Fruit fly (Drosophila melanogaster) whole organism, embryonic: Measurements from ENCODE around the gene Obp99b.

Experiments used
- CG10431 ChIP-seq: fragments of 200-800 bp; sonication (Bioruptor generic); optimal IDR thresholded peaks from 3 replicates; lab custom pipeline; 2018; ENCODE audit warnings: missing biosample characterization, mild to moderate bottlenecking, missing genetic modification characterization
- CG10979 ChIP-seq: fragments of 200-800 bp; sonication (Bioruptor generic); optimal IDR thresholded peaks from 2 replicates; lab custom pipeline; 2018; ENCODE audit warnings: missing biosample characterization, mild to moderate bottlenecking, missing genetic modification characterization, moderate library complexity
- CG11456 ChIP-seq: fragments of 200-800 bp; sonication (Bioruptor generic); IDR thresholded peaks from 3 replicates; pipeline ENCODE4 v1.3.6; 2022; ENCODE audit warnings: missing biosample characterization, missing genetic modification characterization
- CG12744 ChIP-seq: fragments of 200-800 bp; sonication (Bioruptor generic); optimal IDR thresholded peaks from 2 replicates; lab custom pipeline; 2016; ENCODE audit warnings: missing biosample characterization, missing genetic modification characterization
- CG12769 ChIP-seq: fragments of 200-800 bp; sonication (Bioruptor generic); optimal IDR thresholded peaks from 2 replicates; lab custom pipeline; 2019; ENCODE audit warnings: missing biosample characterization, mild to moderate bottlenecking, missing genetic modification characterization, moderate library complexity
- CG13123 ChIP-seq: fragments of 200-800 bp; sonication (Bioruptor generic); optimal IDR thresholded peaks from 2 replicates; lab custom pipeline; 2016; ENCODE audit warnings: missing biosample characterization, missing genetic modification characterization
- CG14710 ChIP-seq: fragments of 200-800 bp; sonication (Bioruptor generic); optimal IDR thresholded peaks from 3 replicates; lab custom pipeline; 2019; ENCODE audit warnings: missing biosample characterization, mild to moderate bottlenecking, missing genetic modification characterization, moderate library complexity
- CG15011 ChIP-seq: fragments of 200-800 bp; sonication (Bioruptor generic); optimal IDR thresholded peaks from 3 replicates; lab custom pipeline; 2018; ENCODE audit warnings: missing biosample characterization, mild to moderate bottlenecking, missing genetic modification characterization
- CG17361 ChIP-seq: fragments of 200-800 bp; sonication (Bioruptor generic); IDR thresholded peaks from 3 replicates; pipeline ENCODE4 v1.3.6; 2022; ENCODE audit warnings: missing biosample characterization, missing genetic modification characterization
- CG17568 ChIP-seq: fragments of 200-800 bp; sonication (Bioruptor generic); optimal IDR thresholded peaks from 2 replicates; lab custom pipeline; 2018; ENCODE audit warnings: missing biosample characterization, mild to moderate bottlenecking, missing genetic modification characterization, moderate library complexity
- CG17829 ChIP-seq: fragments of 200-800 bp; optimal IDR thresholded peaks from 2 replicates; lab custom pipeline; 2019; ENCODE audit warnings: missing biosample characterization, mild to moderate bottlenecking, missing genetic modification characterization, moderate library complexity
- CG2120 ChIP-seq: fragments of 200-800 bp; sonication (Bioruptor generic); optimal IDR thresholded peaks from 3 replicates; lab custom pipeline; 2016; ENCODE audit warnings: missing biosample characterization, missing genetic modification characterization
- CG33213 ChIP-seq: fragments of 200-800 bp; sonication (Bioruptor generic); optimal IDR thresholded peaks from 3 replicates; lab custom pipeline; 2016; ENCODE audit warnings: missing biosample characterization, missing genetic modification characterization
- CG33557 ChIP-seq: fragments of 200-800 bp; sonication (Bioruptor generic); optimal IDR thresholded peaks from 2 replicates; lab custom pipeline; 2019; ENCODE audit warnings: missing biosample characterization, mild to moderate bottlenecking, missing genetic modification characterization, moderate library complexity
- CG3407 ChIP-seq: fragments of 200-800 bp; sonication (Bioruptor generic); optimal IDR thresholded peaks from 2 replicates; lab custom pipeline; 2018; ENCODE audit warnings: missing biosample characterization, mild to moderate bottlenecking, missing genetic modification characterization
- CG3847 ChIP-seq: fragments of 200-800 bp; sonication (Bioruptor generic); IDR thresholded peaks from 2 replicates; pipeline ENCODE4 v1.3.6; 2022; ENCODE audit warnings: missing biosample characterization, missing genetic modification characterization
- CG3995 ChIP-seq: fragments of 200-800 bp; sonication (Bioruptor generic); optimal IDR thresholded peaks from 3 replicates; lab custom pipeline; 2016; ENCODE audit warnings: missing biosample characterization, missing genetic modification characterization
- CG8765 ChIP-seq: fragments of 200-800 bp; sonication (Bioruptor generic); IDR thresholded peaks from 2 replicates; pipeline ENCODE4 v1.3.6; 2022; ENCODE audit warnings: missing biosample characterization, missing genetic modification characterization
- CG9797 ChIP-seq: fragments of 200-800 bp; sonication (Bioruptor generic); optimal IDR thresholded peaks from 3 replicates; lab custom pipeline; 2018; ENCODE audit warnings: missing biosample characterization, mild to moderate bottlenecking, missing genetic modification characterization
- CrebB ChIP-seq: fragments of 200-800 bp; sonication (Bioruptor generic); optimal IDR thresholded peaks from 3 replicates; lab custom pipeline; 2018; ENCODE audit warnings: missing biosample characterization, mild to moderate bottlenecking, missing genetic modification characterization
- Dfd ChIP-seq, 2 experiments: fragments of >200 bp; optimal IDR thresholded peaks; 2 replicates each; lab custom pipeline; 2017; ENCODE audit warnings: missing biosample characterization in 2 of 2, missing genetic modification characterization in 2 of 2
- Ets97D ChIP-seq: fragments of 200-800 bp; sonication (Bioruptor generic); optimal IDR thresholded peaks from 3 replicates; lab custom pipeline; 2016; ENCODE audit warnings: missing biosample characterization, missing genetic modification characterization
- Fer2 ChIP-seq: fragments of 200-800 bp; sonication (Bioruptor generic); optimal IDR thresholded peaks from 2 replicates; lab custom pipeline; 2018; ENCODE audit warnings: missing biosample characterization, mild to moderate bottlenecking, missing genetic modification characterization, moderate library complexity
- Kr ChIP-seq: fragments of 200-800 bp; sonication (Bioruptor generic); optimal IDR thresholded peaks from 2 replicates; lab custom pipeline; 2017; ENCODE audit warnings: missing biosample characterization, mild to moderate bottlenecking, missing genetic modification characterization
- NC2β ChIP-seq: fragments of 200-800 bp; sonication (Bioruptor generic); optimal IDR thresholded peaks from 2 replicates; lab custom pipeline; 2016; ENCODE audit warnings: missing biosample characterization, missing genetic modification characterization
- Ptx1 ChIP-seq: fragments of 200-800 bp; sonication (Bioruptor generic); IDR thresholded peaks from 2 replicates; pipeline ENCODE4 v1.3.6; 2022; ENCODE audit warnings: missing biosample characterization, missing genetic modification characterization
- Sox102F ChIP-seq: fragments of 200-800 bp; sonication (Bioruptor generic); optimal IDR thresholded peaks from 2 replicates; lab custom pipeline; 2018; ENCODE audit warnings: missing biosample characterization, mild to moderate bottlenecking, missing genetic modification characterization, moderate library complexity
- Spps ChIP-seq: fragments of 200-800 bp; sonication (Bioruptor generic); optimal IDR thresholded peaks from 2 replicates; lab custom pipeline; 2018; ENCODE audit warnings: missing biosample characterization, mild to moderate bottlenecking, missing genetic modification characterization
- Ssrp ChIP-seq: fragments of 200-800 bp; sonication (Bioruptor generic); optimal IDR thresholded peaks from 2 replicates; lab custom pipeline; 2018; ENCODE audit warnings: missing biosample characterization, mild to moderate bottlenecking, missing genetic modification characterization, moderate library complexity
- Xrp1 ChIP-seq: fragments of 200-800 bp; sonication (Bioruptor generic); IDR thresholded peaks from 2 replicates; pipeline ENCODE4 v1.3.6; 2022; ENCODE audit warnings: missing biosample characterization, missing genetic modification characterization
- YL-1 ChIP-seq: fragments of 200-800 bp; sonication (Bioruptor generic); optimal IDR thresholded peaks from 3 replicates; lab custom pipeline; 2017; ENCODE audit warnings: missing biosample characterization, mild to moderate bottlenecking, missing genetic modification characterization
- bsh ChIP-seq, 2 experiments: fragments of 200-800 bp; sonication (Bioruptor generic); optimal IDR thresholded peaks; 2 replicates each; lab custom pipeline; 2017 to 2018; ENCODE audit warnings: mild to moderate bottlenecking in 2 of 2, missing biosample characterization in 2 of 2, missing genetic modification characterization in 2 of 2, moderate library complexity in 1 of 2
- cas ChIP-seq: fragments of 200-800 bp; sonication (Bioruptor generic); IDR thresholded peaks from 2 replicates; pipeline ENCODE4 v1.3.6; 2022; ENCODE audit warnings: missing biosample characterization, missing genetic modification characterization
- disco-r ChIP-seq: fragments of 200-800 bp; sonication (Bioruptor generic); optimal IDR thresholded peaks from 2 replicates; lab custom pipeline; 2016; ENCODE audit warnings: missing biosample characterization, missing genetic modification characterization
- fd102C ChIP-seq: fragments of 200-800 bp; sonication (Bioruptor generic); optimal IDR thresholded peaks from 2 replicates; lab custom pipeline; 2018; ENCODE audit warnings: missing biosample characterization, mild to moderate bottlenecking, missing genetic modification characterization, moderate library complexity
- fd96Cb ChIP-seq: fragments of 200-800 bp; sonication (Bioruptor generic); optimal IDR thresholded peaks from 2 replicates; lab custom pipeline; 2018; ENCODE audit warnings: missing biosample characterization, mild to moderate bottlenecking, missing genetic modification characterization, moderate library complexity
- fru ChIP-seq: fragments of >200 bp; optimal IDR thresholded peaks from 2 replicates; lab custom pipeline; 2017
- grn ChIP-seq: fragments of 200-800 bp; sonication (Bioruptor generic); optimal IDR thresholded peaks from 3 replicates; lab custom pipeline; 2017; ENCODE audit warnings: missing biosample characterization, missing genetic modification characterization
- ham ChIP-seq: fragments of 200-800 bp; sonication (Bioruptor generic); IDR thresholded peaks from 2 replicates; pipeline ENCODE4 v1.3.6; 2022; ENCODE audit warnings: missing biosample characterization, missing genetic modification characterization
- jing ChIP-seq: fragments of 200-800 bp; sonication (Bioruptor generic); optimal IDR thresholded peaks from 2 replicates; lab custom pipeline; 2018; ENCODE audit warnings: missing biosample characterization, mild to moderate bottlenecking, missing genetic modification characterization
- klu ChIP-seq: fragments of 200-800 bp; sonication (Bioruptor generic); IDR thresholded peaks from 2 replicates; pipeline ENCODE4 v1.3.6; 2022; ENCODE audit warnings: missing biosample characterization, missing genetic modification characterization
- mam ChIP-seq: fragments of 200-800 bp; sonication (Bioruptor generic); optimal IDR thresholded peaks from 3 replicates; lab custom pipeline; 2016; ENCODE audit warnings: missing biosample characterization, missing genetic modification characterization
- nerfin-1 ChIP-seq: fragments of 200-800 bp; sonication (Bioruptor generic); optimal IDR thresholded peaks from 3 replicates; lab custom pipeline; 2019; ENCODE audit warnings: missing biosample characterization, mild to moderate bottlenecking, missing genetic modification characterization, moderate library complexity
- odd ChIP-seq: fragments of 200-800 bp; sonication (Bioruptor generic); optimal IDR thresholded peaks from 2 replicates; lab custom pipeline; 2017; ENCODE audit warnings: missing biosample characterization, mild to moderate bottlenecking, missing genetic modification characterization
- p53 ChIP-seq: fragments of 200-800 bp; sonication (Bioruptor generic); optimal IDR thresholded peaks from 2 replicates; lab custom pipeline; 2016; ENCODE audit warnings: missing biosample characterization, missing genetic modification characterization
- sd ChIP-seq: fragments of 200-800 bp; sonication (Bioruptor generic); optimal IDR thresholded peaks from 3 replicates; lab custom pipeline; 2018; ENCODE audit warnings: missing biosample characterization, mild to moderate bottlenecking, missing genetic modification characterization, moderate library complexity
- shn ChIP-seq: fragments of 200-800 bp; sonication (Bioruptor generic); optimal IDR thresholded peaks from 3 replicates; lab custom pipeline; 2016; ENCODE audit warnings: missing biosample characterization, missing genetic modification characterization
- slp2 ChIP-seq: fragments of 200-800 bp; sonication (Bioruptor generic); optimal IDR thresholded peaks from 2 replicates; lab custom pipeline; 2016; ENCODE audit warnings: missing biosample characterization, missing genetic modification characterization
- sna ChIP-seq: fragments of 200-800 bp; sonication (Bioruptor generic); IDR thresholded peaks from 2 replicates; pipeline ENCODE4 v1.3.6; 2022; ENCODE audit warnings: missing biosample characterization, missing genetic modification characterization; ENCODE audit not compliant: partially characterized antibody
- unpg ChIP-seq: fragments of 200-800 bp; sonication (Bioruptor generic); optimal IDR thresholded peaks from 3 replicates; lab custom pipeline; 2018; ENCODE audit warnings: missing biosample characterization, mild to moderate bottlenecking, missing genetic modification characterization, moderate library complexity
- vvl ChIP-seq: fragments of 200-800 bp; sonication (Bioruptor generic); IDR thresholded peaks from 2 replicates; pipeline ENCODE4 v1.3.6; 2022; ENCODE audit warnings: missing biosample characterization, missing genetic modification characterization
- wdn ChIP-seq: fragments of 200-800 bp; sonication (Bioruptor generic); IDR thresholded peaks from 2 replicates; pipeline ENCODE4 v1.3.6; 2022; ENCODE audit warnings: missing biosample characterization, missing genetic modification characterization

The Obp99b gene

DNA sequence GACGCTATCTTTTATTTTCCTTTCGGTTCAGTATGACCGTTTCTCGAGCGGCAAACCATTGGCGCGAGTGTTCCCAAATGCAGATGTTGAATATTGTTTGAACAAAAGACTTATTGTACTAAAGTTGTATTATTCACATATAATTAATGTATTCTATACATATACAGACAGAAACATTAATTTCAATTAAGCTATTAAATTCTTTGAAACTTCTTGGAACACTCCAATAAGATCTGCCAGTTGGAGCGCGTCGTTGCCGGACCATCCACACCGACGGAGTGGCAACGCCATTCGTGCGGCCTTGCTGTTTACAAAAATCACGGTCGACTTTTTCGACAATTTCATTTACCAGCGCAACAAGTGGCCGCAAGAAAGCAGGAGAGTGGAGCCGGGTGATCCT is 28.4 kb upstream of the Obp99b start, which contains the start of the genes Wdr24 and IntS11 (continued):
- TF ChIP-seq grn (GFP tag; lab: Kevin White, UChicago) (peak; percentile 47), mam (GFP tag; lab: Kevin White, UChicago) (peak; percentile 90), nerfin-1 (peak; percentile 41), CG12769 (tag; lab: Kevin White, UChicago) (no peak), CG3847 (GFP tag; lab: Robert Waterston, UW) (peak; percentile 96), fd96Cb (tag; lab: Kevin White, UChicago) (peak; percentile 75), CG3407 (GFP tag; lab: Kevin White, UChicago) (no peak), klu (GFP tag; lab: Robert Waterston, UW) (peak; percentile 92), YL-1 (GFP tag; lab: Kevin White, UChicago) (peak; percentile 79), slp2 (peak; percentile 47), Kr (GFP tag; lab: Kevin White, UChicago) (no peak), CG12744 (GFP tag; lab: Kevin White, UChicago) (peak; percentile 63), Spps (no peak), CG11456 (GFP tag; lab: Robert Waterston, UW) (peak; percentile 93), Xrp1 (GFP tag; lab: Robert Waterston, UW) (peak; percentile 79), CG17568 (GFP tag; lab: Kevin White, UChicago) (no peak), CG10431 (GFP tag; lab: Kevin White, UChicago) (no peak), Sox102F (GFP tag; lab: Kevin White, UChicago) (peak; percentile 82), CG3995 (GFP tag; lab: Kevin White, UChicago) (peak; percentile 86), NC2β (GFP tag; lab: Kevin White, UChicago) (peak; percentile 50), CrebB (tag; lab: Kevin White, UChicago) (peak; percentile 79), CG33213 (GFP tag; lab: Kevin White, UChicago) (peak; percentile 42), Fer2 (tag; lab: Kevin White, UChicago) (peak; percentile 80), fd102C (GFP tag; lab: Kevin White, UChicago) (no peak), shn (GFP tag; lab: Kevin White, UChicago) (peak; percentile 77), vvl (peak; percentile 96), fru (lab: Kevin White, UChicago) (no peak), unpg (GFP tag; lab: Kevin White, UChicago) (peak; percentile 84), CG8765 (peak; percentile 85; the same call in 1 of the 2 replicates), Ssrp (tag; lab: Kevin White, UChicago) (peak; percentile 74), ham (GFP tag; lab: Robert Waterston, UW) (peak; percentile 77; the same call in 1 of the 2 replicates), CG15011 (GFP tag; lab: Kevin White, UChicago) (no peak), CG13123 (GFP tag; lab: Kevin White, UChicago) (peak; percentile 51), odd (no peak), CG17829 (tag; lab: Kevin White, UChicago) (peak; percentile 79), CG33557 (peak; percentile 10), disco-r (peak; percentile 7), CG2120 (GFP tag; lab: Kevin White, UChicago) (peak; percentile 97), CG14710 (tag; lab: Kevin White, UChicago) (peak; percentile 81), p53 (GFP tag; lab: Kevin White, UChicago) (no peak), sd (tag; lab: Kevin White, UChicago) (no peak), wdn (GFP tag; lab: Robert Waterston, UW) (peak; percentile 88), CG9797 (peak; percentile 87), sna (peak; percentile 24; the same call in 1 of the 2 replicates), Dfd (GFP tag; optimal IDR thresholded peaks at IDR 0.05; lab: Kevin White, UChicago) (no peak), CG10979 (peak; percentile 54), Ets97D (GFP tag; lab: Kevin White, UChicago) (peak; percentile 67), jing (GFP tag; lab: Kevin White, UChicago) (no peak), Ptx1 (GFP tag; lab: Robert Waterston, UW) (peak; percentile 98), cas (GFP tag; lab: Robert Waterston, UW) (peak; percentile 88), bsh (GFP tag; optimal IDR thresholded peaks at IDR 0.05; lab: Kevin White, UChicago) (peak; percentile 70 to 72), CG17361 (GFP tag; lab: Robert Waterston, UW) (peak; percentile 81)
